Fruit fly (Drosophila melanogaster) S2 (cell line): ENCODE results near the gene CG16985.

Experiments
- CG8478 ChIP-seq: fragments of >200 bp; optimal IDR thresholded peaks from 2 replicates; lab custom pipeline; 2018
- CTCF ChIP-seq, 2 experiments: fragments of >200 bp; optimal IDR thresholded peaks; 2 replicates each; lab custom pipeline; 2018

Gene CG16985

dm6 chr3L:2634929-2635799 lies 36.1 kb downstream of the CG16985 start:
- TF ChIP-seq CTCF (optimal IDR thresholded peaks at IDR 0.05; lab: Kevin White, UChicago) (no peak), CG8478 (lab: Kevin White, UChicago) (no peak)

DNA sequence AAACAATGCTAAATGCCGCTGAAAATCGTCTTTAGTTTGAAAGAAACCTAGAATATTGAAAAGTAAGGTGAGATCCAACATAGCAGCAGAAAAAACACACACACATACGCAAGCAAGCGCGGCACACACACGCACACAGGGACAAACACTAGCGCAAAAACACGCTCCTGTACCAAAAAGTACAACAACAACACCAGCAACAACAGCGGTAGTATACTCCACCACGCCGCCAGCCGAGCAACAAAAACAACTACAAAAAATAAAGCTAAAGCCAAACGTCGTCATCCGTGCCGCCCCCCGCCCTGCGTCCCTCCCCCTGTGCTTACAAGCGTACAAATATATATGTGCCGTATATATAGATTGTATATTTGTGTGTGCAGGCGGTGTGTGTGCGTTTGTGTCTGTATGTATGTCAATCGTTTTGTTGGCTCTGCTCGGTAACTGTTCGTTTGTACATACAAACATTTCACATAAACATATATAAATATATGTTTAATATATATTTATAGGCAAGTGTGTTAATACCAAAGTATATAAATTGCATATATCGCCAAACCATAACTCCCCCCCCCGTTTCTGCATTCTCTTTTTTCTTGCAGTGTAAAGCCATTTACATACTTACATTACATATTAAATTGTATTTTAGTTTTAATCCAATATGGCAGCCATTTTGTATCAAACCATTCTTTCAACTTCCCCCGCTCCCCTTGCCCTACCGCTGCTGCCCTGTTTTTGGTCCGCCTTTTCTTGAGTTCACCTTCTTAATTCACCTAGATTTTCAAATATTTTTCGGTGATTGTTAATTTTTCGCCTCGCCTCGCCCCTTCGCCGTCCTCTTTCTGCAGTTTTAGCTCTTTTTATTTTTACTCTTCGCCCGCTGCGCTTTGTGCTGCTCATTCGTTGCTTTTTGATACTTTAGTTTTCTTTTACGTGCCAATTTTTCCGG lies 37.2 kb downstream of the CG16985 start:
- TF ChIP-seq CG8478 (lab: Kevin White, UChicago) (no peak), CTCF (optimal IDR thresholded peaks at IDR 0.05; lab: Kevin White, UChicago) (no peak)

dm6 chr3L:2643324-2643723 lies 44.2 kb downstream of the CG16985 start, which contains the start of gene CG14949:
TSS of gene CG14949 (minus strand) at chr3L:2643424.
- TF ChIP-seq CTCF (optimal IDR thresholded peaks at IDR 0.05; lab: Kevin White, UChicago), result no peak
- TF ChIP-seq CG8478 (lab: Kevin White, UChicago), result no peak

DNA sequence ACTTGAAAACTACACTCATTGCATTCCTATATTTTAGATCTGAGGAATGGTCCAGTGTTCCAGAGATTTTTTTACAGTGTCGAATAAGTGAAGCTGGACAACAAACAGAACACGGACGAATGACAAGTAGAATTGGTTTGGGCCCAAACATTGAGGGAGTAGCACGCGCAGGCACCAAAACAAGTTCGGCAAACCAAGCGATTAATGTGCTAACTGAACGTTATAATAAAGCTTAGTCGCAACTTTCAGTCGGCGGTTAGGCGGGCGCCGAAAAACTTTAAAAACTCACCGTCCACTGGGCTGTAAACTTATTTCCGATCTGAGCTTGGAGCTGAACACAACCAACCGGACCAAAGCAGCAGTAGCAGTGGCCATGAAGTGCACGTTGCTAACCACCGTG lies 46.0 kb downstream of the CG16985 start, which contains the start of gene CG1143:
TSS of gene CG1143 (plus strand) at position 301 of the 400 bp plus-strand sequence.
- no peak for TF ChIP-seq CG8478 (lab: Kevin White, UChicago)
- TF ChIP-seq CTCF (optimal IDR thresholded peaks at IDR 0.05; lab: Kevin White, UChicago), result no peak

dm6 chr3L:2647523-2648378 lies 48.7 kb downstream of the CG16985 start, which contains the start of gene CG1246:
TSS of gene CG1246 (plus strand) at chr3L:2648048.
- no peak for TF ChIP-seq CG8478 (lab: Kevin White, UChicago)
- no peak for TF ChIP-seq CTCF (optimal IDR thresholded peaks at IDR 0.05; lab: Kevin White, UChicago)
